Fruit fly (Drosophila melanogaster) whole organism, wandering third instar larva: ENCODE measurements around the gene CG45076.

Experiments used
- Abd-B ChIP-seq: fragments of >200 bp; optimal IDR thresholded peaks from 2 replicates; lab custom pipeline; 2017; ENCODE audit warnings: missing biosample characterization, missing genetic modification characterization
- CG32264 ChIP-seq: fragments of 200-800 bp; sonication (Bioruptor generic); optimal IDR thresholded peaks from 2 replicates; lab custom pipeline; 2016; ENCODE audit warnings: missing biosample characterization, missing genetic modification characterization
- CG9705 ChIP-seq: fragments of 200-800 bp; sonication (Bioruptor generic); optimal IDR thresholded peaks from 2 replicates; lab custom pipeline; 2018; ENCODE audit warnings: missing biosample characterization, mild to moderate bottlenecking, missing genetic modification characterization
- CrebA ChIP-seq: fragments of 200-800 bp; sonication (Bioruptor generic); optimal IDR thresholded peaks from 2 replicates; lab custom pipeline; 2016; ENCODE audit warnings: missing biosample characterization, mild to moderate bottlenecking, missing genetic modification characterization, borderline replicate concordance
- Dfd ChIP-seq: fragments of >200 bp; optimal IDR thresholded peaks from 2 replicates; lab custom pipeline; 2017; ENCODE audit warnings: missing biosample characterization, missing genetic modification characterization
- Dif ChIP-seq: fragments of 200-275, 200-300 bp; sonication (Bioruptor generic); optimal IDR thresholded peaks from 2 replicates; lab custom pipeline; 2018; ENCODE audit warnings: missing biosample characterization, missing genetic modification characterization; ENCODE audit not compliant: partially characterized antibody
- GATAd ChIP-seq: sonication (Bioruptor generic); optimal IDR thresholded peaks from 2 replicates; lab custom pipeline; 2016; ENCODE audit warnings: missing biosample characterization, missing genetic modification characterization
- HLH106 ChIP-seq: fragments of 200-800 bp; optimal IDR thresholded peaks from 3 replicates; lab custom pipeline; 2019; ENCODE audit warnings: missing biosample characterization, mild to moderate bottlenecking, missing genetic modification characterization, moderate library complexity
- Hnf4 ChIP-seq: fragments of 200-800 bp; sonication (Bioruptor generic); optimal IDR thresholded peaks from 2 replicates; lab custom pipeline; 2016; ENCODE audit warnings: missing biosample characterization, mild to moderate bottlenecking, missing genetic modification characterization
- Hr78 ChIP-seq: fragments of >200 bp; optimal IDR thresholded peaks from 2 replicates; lab custom pipeline; 2017; ENCODE audit warnings: missing biosample characterization, missing genetic modification characterization
- Hr83 ChIP-seq: fragments of 200-300 bp; sonication (Bioruptor generic); optimal IDR thresholded peaks from 2 replicates; lab custom pipeline; 2016; ENCODE audit warnings: missing biosample characterization, mild to moderate bottlenecking, missing genetic modification characterization, moderate library complexity; ENCODE audit not compliant: poor library complexity, severe bottlenecking
- Jra ChIP-seq: sonication (Bioruptor generic); optimal IDR thresholded peaks from 2 replicates; lab custom pipeline; 2016; ENCODE audit warnings: missing biosample characterization, missing genetic modification characterization
- Mio ChIP-seq: sonication (Bioruptor generic); optimal IDR thresholded peaks from 2 replicates; lab custom pipeline; 2016; ENCODE audit warnings: missing biosample characterization, missing genetic modification characterization
- Myc ChIP-seq: fragments of >200 bp; optimal IDR thresholded peaks from 2 replicates; lab custom pipeline; 2017
- N ChIP-seq: fragments of >200 bp; optimal IDR thresholded peaks from 2 replicates; lab custom pipeline; 2018; ENCODE audit warnings: missing biosample characterization, missing external identifiers, missing genetic modification characterization
- OdsH ChIP-seq: fragments of 200-800 bp; sonication (Bioruptor generic); optimal IDR thresholded peaks from 2 replicates; lab custom pipeline; 2016; ENCODE audit warnings: missing biosample characterization, mild to moderate bottlenecking, missing genetic modification characterization
- Rel ChIP-seq, 2 experiments: fragments of 200-800 bp; sonication (Bioruptor generic) in 1 of 2; optimal IDR thresholded peaks; 2 replicates in 1 of 2; 3 replicates in 1 of 2; lab custom pipeline; 2016 to 2019; ENCODE audit warnings: mild to moderate bottlenecking in 2 of 2, missing biosample characterization in 2 of 2, missing genetic modification characterization in 2 of 2, moderate library complexity in 1 of 2
- Sp1 ChIP-seq: fragments of 200-800 bp; sonication (Bioruptor generic); optimal IDR thresholded peaks from 3 replicates; lab custom pipeline; 2019; ENCODE audit warnings: missing biosample characterization, mild to moderate bottlenecking, missing genetic modification characterization, moderate library complexity
- Vsx2 ChIP-seq: fragments of 200-300, 225-300 bp; sonication (Bioruptor generic); optimal IDR thresholded peaks from 2 replicates; lab custom pipeline; 2018; ENCODE audit warnings: missing biosample characterization, missing genetic modification characterization; ENCODE audit not compliant: partially characterized antibody
- br ChIP-seq: fragments of 200-800 bp; sonication (Bioruptor generic); optimal IDR thresholded peaks from 2 replicates; lab custom pipeline; 2016; ENCODE audit warnings: missing biosample characterization, missing genetic modification characterization
- brk ChIP-seq: fragments of 200-800 bp; sonication (Bioruptor generic); optimal IDR thresholded peaks from 2 replicates; lab custom pipeline; 2016; ENCODE audit warnings: missing biosample characterization, mild to moderate bottlenecking, missing genetic modification characterization
- dl ChIP-seq, 2 experiments: fragments of 175-275, 200-275 bp in 1 of 2; fragments of 200-275 bp in 1 of 2; sonication (Bioruptor generic); optimal IDR thresholded peaks; lab custom pipeline; 2018; ENCODE audit warnings: mild to moderate bottlenecking in 2 of 2, missing biosample characterization in 2 of 2, missing genetic modification characterization in 2 of 2, moderate library complexity in 2 of 2; ENCODE audit not compliant: partially characterized antibody in 2 of 2, insufficient read depth in 1 of 2
- dmrt93B ChIP-seq: fragments of 200-800 bp; sonication (Bioruptor generic); optimal IDR thresholded peaks from 2 replicates; lab custom pipeline; 2018; ENCODE audit warnings: missing biosample characterization, mild to moderate bottlenecking, missing genetic modification characterization
- dsf ChIP-seq: sonication (Bioruptor generic); optimal IDR thresholded peaks from 2 replicates; lab custom pipeline; 2016; ENCODE audit warnings: missing biosample characterization, missing genetic modification characterization, borderline replicate concordance
- ey ChIP-seq: fragments of 200-800 bp; sonication (Bioruptor generic); optimal IDR thresholded peaks from 2 replicates; lab custom pipeline; 2016; ENCODE audit warnings: missing biosample characterization, missing genetic modification characterization
- foxo ChIP-seq, 2 experiments: fragments of 200-800 bp; sonication (Bioruptor generic); optimal IDR thresholded peaks; 2 replicates in 1 of 2; 3 replicates in 1 of 2; lab custom pipeline; 2016 to 2017; ENCODE audit warnings: missing biosample characterization in 2 of 2, missing genetic modification characterization in 2 of 2
- fru ChIP-seq: fragments of 200-800 bp; sonication (Bioruptor generic); optimal IDR thresholded peaks from 3 replicates; lab custom pipeline; 2016; ENCODE audit warnings: missing biosample characterization, mild to moderate bottlenecking, missing genetic modification characterization
- h ChIP-seq: fragments of 200-800 bp; sonication (Bioruptor generic); optimal IDR thresholded peaks from 3 replicates; lab custom pipeline; 2016; ENCODE audit warnings: missing biosample characterization, mild to moderate bottlenecking, missing genetic modification characterization
- jim ChIP-seq: fragments of 175-275, 200-325 bp; sonication (Bioruptor generic); optimal IDR thresholded peaks from 2 replicates; lab custom pipeline; 2016; ENCODE audit warnings: missing biosample characterization, mild to moderate bottlenecking, missing genetic modification characterization
- lola ChIP-seq: fragments of >200 bp; optimal IDR thresholded peaks from 2 replicates; lab custom pipeline; 2017; ENCODE audit warnings: missing biosample characterization, missing genetic modification characterization
- pan ChIP-seq: fragments of >200 bp; optimal IDR thresholded peaks from 2 replicates; lab custom pipeline; 2017
- psq ChIP-seq: fragments of 200-800 bp; sonication (Bioruptor generic); optimal IDR thresholded peaks from 3 replicates; lab custom pipeline; 2017; ENCODE audit warnings: missing biosample characterization, mild to moderate bottlenecking, missing genetic modification characterization, moderate library complexity
- rgr ChIP-seq: fragments of 200-800 bp; sonication (Bioruptor generic); optimal IDR thresholded peaks from 3 replicates; lab custom pipeline; 2016; ENCODE audit warnings: missing biosample characterization, mild to moderate bottlenecking, missing genetic modification characterization
- sage ChIP-seq: fragments of 200-800 bp; sonication (Bioruptor generic); optimal IDR thresholded peaks from 2 replicates; lab custom pipeline; 2016; ENCODE audit warnings: missing biosample characterization, mild to moderate bottlenecking, missing genetic modification characterization
- sv ChIP-seq: fragments of 200-800 bp; sonication (Bioruptor generic); optimal IDR thresholded peaks from 3 replicates; lab custom pipeline; 2016; ENCODE audit warnings: missing biosample characterization, missing genetic modification characterization
- tai ChIP-seq: sonication (Bioruptor generic); optimal IDR thresholded peaks from 2 replicates; lab custom pipeline; 2016; ENCODE audit warnings: missing biosample characterization, missing genetic modification characterization
- usp ChIP-seq: fragments of >200 bp; optimal IDR thresholded peaks from 2 replicates; lab custom pipeline; 2017; ENCODE audit warnings: missing biosample characterization, missing genetic modification characterization
- woc ChIP-seq: sonication (Bioruptor generic); optimal IDR thresholded peaks from 2 replicates; lab custom pipeline; 2016; ENCODE audit warnings: missing biosample characterization, mild to moderate bottlenecking, missing genetic modification characterization

CG45076 gene

DNA sequence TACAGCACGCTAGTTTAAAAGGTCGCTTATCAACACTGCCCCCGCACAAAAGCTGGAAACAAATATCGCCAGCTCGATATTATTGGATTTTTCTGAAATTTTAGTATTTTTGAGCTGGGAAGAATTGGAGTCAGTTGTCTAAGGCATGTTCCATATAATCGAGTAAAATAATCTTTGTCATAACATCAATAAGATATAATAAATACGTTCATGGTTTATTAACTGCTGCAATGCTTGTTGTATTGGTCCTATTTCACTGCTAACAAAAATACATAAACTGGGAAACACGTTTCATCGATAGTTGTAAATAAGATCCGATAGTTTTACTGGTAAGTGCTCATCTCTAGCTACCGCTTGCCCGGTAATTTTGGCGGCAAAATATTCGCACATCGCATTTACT is 11.0 kb upstream of the CG45076 start, which contains the start of the genes Art1 and Mcm5 (continued):
- peak; percentile 53 for TF ChIP-seq br (GFP tag; lab: Kevin White, UChicago)
- TF ChIP-seq usp (GFP tag; lab: Kevin White, UChicago): no peak
- TF ChIP-seq h (GFP tag; lab: Kevin White, UChicago): peak; percentile 67
- TF ChIP-seq OdsH: peak; percentile 35
- peak; percentile 24 for TF ChIP-seq dsf
- TF ChIP-seq sage (GFP tag; lab: Kevin White, UChicago): no peak
- no peak for TF ChIP-seq Sp1
- TF ChIP-seq foxo (GFP tag; optimal IDR thresholded peaks at IDR 0.05; lab: Kevin White, UChicago): peak in 1 of 2 experiments; percentile 50

DNA sequence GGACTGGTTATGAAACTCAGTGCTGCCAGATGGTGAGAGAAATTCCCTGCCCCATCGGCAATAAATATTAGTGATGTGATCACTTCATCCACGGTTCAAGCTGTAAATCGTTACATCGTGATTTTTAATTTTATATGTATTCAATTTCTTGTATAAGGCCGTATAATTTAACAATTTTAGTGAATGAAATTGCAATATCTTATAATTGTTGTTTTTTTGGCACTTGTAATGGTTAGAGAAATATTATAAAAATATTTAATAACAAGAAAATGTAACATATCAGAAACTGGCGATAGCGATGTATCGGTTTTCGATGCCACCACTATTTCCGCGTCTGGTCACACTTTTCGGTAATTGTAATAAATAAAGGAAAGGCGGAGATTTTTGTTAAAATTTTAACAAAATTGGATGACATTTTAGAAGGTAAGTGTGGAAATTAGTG is 6.9 kb upstream of the CG45076 start, which contains the start of the genes mRpL37 and Rbp1:
mRpL37 (minus strand) TSS at position 35 of the 442 bp plus-strand sequence.
Rbp1 (plus strand) TSS at position 326 of the 442 bp plus-strand sequence.
- TF ChIP-seq usp (GFP tag; lab: Kevin White, UChicago) (no peak), woc (GFP tag; lab: Kevin White, UChicago) (peak; percentile 82), tai (GFP tag; lab: Kevin White, UChicago) (no peak), N (GFP tag; lab: Kevin White, UChicago) (no peak), lola (GFP tag; lab: Kevin White, UChicago) (no peak), OdsH (peak; percentile 67), pan (lab: Kevin White, UChicago) (no peak), jim (peak; percentile 22), GATAd (GFP tag; lab: Kevin White, UChicago) (peak; percentile 50), Mio (GFP tag; lab: Kevin White, UChicago) (no peak), Dfd (GFP tag; lab: Kevin White, UChicago) (no peak), CrebA (GFP tag; lab: Kevin White, UChicago) (no peak), fru (GFP tag; lab: Kevin White, UChicago) (no peak), sv (GFP tag; lab: Kevin White, UChicago) (peak; percentile 55), Hr83 (GFP tag; lab: Kevin White, UChicago) (no peak), foxo (GFP tag; optimal IDR thresholded peaks at IDR 0.05; lab: Kevin White, UChicago) (peak in 1 of 2 experiments; percentile 90), brk (no peak), Dif (GFP tag; lab: Kevin White, UChicago) (no peak), Rel (GFP tag; optimal IDR thresholded peaks at IDR 0.05; lab: Kevin White, UChicago) (no peak), Rel (tag; optimal IDR thresholded peaks at IDR 0.05; lab: Kevin White, UChicago) (no peak), Sp1 (no peak), h (GFP tag; lab: Kevin White, UChicago) (peak; percentile 86), HLH106 (tag; lab: Kevin White, UChicago) (peak; percentile 95), rgr (GFP tag; lab: Kevin White, UChicago) (peak; percentile 77), Vsx2 (GFP tag; lab: Kevin White, UChicago) (no peak), sage (GFP tag; lab: Kevin White, UChicago) (no peak), ey (GFP tag; lab: Kevin White, UChicago) (peak; percentile 61), Hnf4 (GFP tag; lab: Kevin White, UChicago) (peak; percentile 77), dl (GFP tag; optimal IDR thresholded peaks at IDR 0.05; lab: Kevin White, UChicago; ENCODE audit: insufficient read depth in 1 of 2, partially characterized antibody in 2 of 2) (no peak), Myc (lab: Kevin White, UChicago) (no peak), Hr78 (GFP tag; lab: Kevin White, UChicago) (no peak), CG32264 (GFP tag; lab: Kevin White, UChicago) (no peak), psq (GFP tag; lab: Kevin White, UChicago) (peak; percentile 70), CG9705 (peak; percentile 73), Abd-B (no peak), dsf (peak; percentile 24), dmrt93B (GFP tag; lab: Kevin White, UChicago) (peak; percentile 82), br (GFP tag; lab: Kevin White, UChicago) (peak; percentile 32), Jra (GFP tag; lab: Kevin White, UChicago) (peak; percentile 30)
